Worm (Caenorhabditis elegans): Measurements from ENCODE around the gene spl-2.

Gene spl-2

ce11 chrV:9173789-9174188, 27.1 kb upstream of the spl-2 start, which contains the start of gene pqn-16:
TSS of gene pqn-16 (plus strand) at chrV:9174089.
- TF ChIP-seq unc-120 (tag; optimal IDR thresholded peaks at IDR 0.05; ENCODE audit: poor library complexity, severe bottlenecking) (no peak), lin-32 (GFP tag; optimal IDR thresholded peaks at IDR 0.05) (no peak), tbx-8 (GFP tag; optimal IDR thresholded peaks at IDR 0.05) (no peak), nhr-237 (tag; optimal IDR thresholded peaks at IDR 0.05) (no peak), drap-1 (GFP tag; optimal IDR thresholded peaks at IDR 0.05) (no peak), ham-2 (GFP tag; optimal IDR thresholded peaks at IDR 0.05) (no peak), hlh-1 (tag; optimal IDR thresholded peaks at IDR 0.05) (no peak), mab-5 (tag; optimal IDR thresholded peaks at IDR 0.05) (no peak), ceh-83 (GFP tag; optimal IDR thresholded peaks at IDR 0.05) (no peak), nhr-76 (tag; optimal IDR thresholded peaks at IDR 0.05) (no peak), ceh-39 (tag; optimal IDR thresholded peaks at IDR 0.05) (no peak), flh-1 (GFP tag; optimal IDR thresholded peaks at IDR 0.05) (no peak), snpc-4 (tag; optimal IDR thresholded peaks at IDR 0.05) (no peak), nhr-2 (tag; optimal IDR thresholded peaks at IDR 0.05) (no peak), elt-1 (tag; optimal IDR thresholded peaks at IDR 0.05; ENCODE audit: borderline replicate concordance, insufficient read depth) (no peak), M03D4.4 (tag; optimal IDR thresholded peaks at IDR 0.05) (no peak), cnd-1 (tag; optimal IDR thresholded peaks at IDR 0.05) (no peak), sem-2 (GFP tag; optimal IDR thresholded peaks at IDR 0.05) (no peak), pha-4 (tag; optimal IDR thresholded peaks at IDR 0.05) (no peak)

- TF ChIP-seq mab-5 (tag; optimal IDR thresholded peaks at IDR 0.05) (no peak), hlh-1 (tag; optimal IDR thresholded peaks at IDR 0.05) (no peak), ham-2 (GFP tag; optimal IDR thresholded peaks at IDR 0.05) (no peak), nhr-2 (tag; optimal IDR thresholded peaks at IDR 0.05) (no peak), cnd-1 (tag; optimal IDR thresholded peaks at IDR 0.05) (no peak), snpc-4 (tag; optimal IDR thresholded peaks at IDR 0.05) (no peak), mep-1 (tag; optimal IDR thresholded peaks at IDR 0.05) (no peak), zip-8 (tag; optimal IDR thresholded peaks at IDR 0.05) (no peak), bed-3 (GFP tag; optimal IDR thresholded peaks at IDR 0.05) (no peak), drap-1 (GFP tag; optimal IDR thresholded peaks at IDR 0.05) (no peak), ceh-83 (GFP tag; optimal IDR thresholded peaks at IDR 0.05) (no peak), unc-39 (tag; optimal IDR thresholded peaks at IDR 0.05) (no peak), mls-2 (tag; optimal IDR thresholded peaks at IDR 0.05) (no peak), tbx-8 (GFP tag; optimal IDR thresholded peaks at IDR 0.05) (no peak), nhr-28 (tag; optimal IDR thresholded peaks at IDR 0.05) (no peak), lin-13 (tag; optimal IDR thresholded peaks at IDR 0.05) (no peak), ceh-43 (GFP tag; optimal IDR thresholded peaks at IDR 0.05) (no peak), elt-3 (tag; optimal IDR thresholded peaks at IDR 0.05) (no peak), elt-1 (tag; optimal IDR thresholded peaks at IDR 0.05; ENCODE audit: borderline replicate concordance, insufficient read depth) (no peak), pha-4 (tag; optimal IDR thresholded peaks at IDR 0.05) (no peak)
Measured at ce11 chrV:9172989-9173388, 26.3 kb upstream of the spl-2 start, which contains the start of gene gad-3. TSS of gene gad-3 (minus strand) at chrV:9173005.

DNA sequence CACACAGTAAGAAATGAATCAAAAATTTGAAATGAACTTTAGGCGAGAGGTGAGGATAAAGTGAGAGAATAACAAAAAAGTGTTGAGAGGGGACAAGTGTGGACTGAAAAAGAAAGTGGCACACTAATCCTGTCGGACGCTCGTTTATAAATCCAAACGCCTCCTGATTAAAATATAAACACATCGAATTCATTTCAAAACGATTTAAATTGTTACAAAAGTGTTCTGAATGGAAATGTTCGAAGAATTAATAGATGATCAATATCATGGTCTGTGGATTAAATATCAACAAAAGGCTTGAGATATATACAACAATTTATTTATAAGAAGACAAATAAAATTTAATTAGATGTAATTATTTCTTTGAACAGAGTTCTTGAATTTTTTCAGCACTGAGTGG, 21.4 kb upstream of the spl-2 start, which contains the start of gene B0222.11:
B0222.11 (minus strand) TSS at position 101 of the 400 bp plus-strand sequence.
- TF ChIP-seq drap-1 (GFP tag; optimal IDR thresholded peaks at IDR 0.05) (no peak), hlh-1 (tag; optimal IDR thresholded peaks at IDR 0.05) (no peak), ceh-43 (GFP tag; optimal IDR thresholded peaks at IDR 0.05) (no peak)

ce11 chrV:9166306-9166705, 19.6 kb upstream of the spl-2 start:
- TF ChIP-seq ceh-43 (GFP tag; optimal IDR thresholded peaks at IDR 0.05) (no peak), lin-32 (GFP tag; optimal IDR thresholded peaks at IDR 0.05) (no peak), tbx-8 (GFP tag; optimal IDR thresholded peaks at IDR 0.05) (no peak), sem-2 (GFP tag; optimal IDR thresholded peaks at IDR 0.05) (no peak), nhr-76 (tag; optimal IDR thresholded peaks at IDR 0.05) (no peak), unc-39 (tag; optimal IDR thresholded peaks at IDR 0.05) (no peak), lsy-2 (tag; optimal IDR thresholded peaks at IDR 0.05) (no peak)

DNA sequence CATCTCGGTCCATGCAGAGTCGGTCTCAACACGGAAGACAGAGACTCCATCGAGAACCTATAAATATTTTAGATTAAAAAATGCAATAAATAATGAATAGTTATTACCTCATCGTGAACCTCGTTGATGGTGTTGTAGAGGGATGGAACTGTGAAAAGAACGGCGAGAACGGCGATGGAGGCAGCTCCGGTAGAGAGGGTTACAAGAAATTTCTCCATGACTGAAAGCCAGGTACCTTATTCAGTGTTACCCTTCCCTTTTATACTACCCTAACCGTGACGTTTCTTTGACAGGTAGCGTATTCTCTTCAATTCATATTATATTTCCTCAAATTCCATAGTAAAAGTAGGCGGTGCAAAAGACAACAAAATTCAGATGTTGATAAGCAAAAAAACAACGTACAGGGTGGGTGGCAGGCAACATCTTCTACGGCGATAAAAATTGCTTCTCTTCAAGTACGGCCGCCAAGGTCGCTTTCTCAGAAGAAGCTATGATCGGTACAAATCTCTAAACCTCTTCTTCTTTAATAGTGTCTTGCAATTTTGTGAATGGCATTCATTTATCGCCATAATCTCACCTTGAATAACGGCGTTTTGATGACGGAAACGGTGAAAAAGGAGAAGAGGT, 18.5 kb upstream of the spl-2 start, which contains the start of gene col-10:
col-10 (minus strand) TSS at position 235 of the 627 bp plus-strand sequence.
- TF ChIP-seq lin-13 (tag; optimal IDR thresholded peaks at IDR 0.05) (no peak), ham-2 (GFP tag; optimal IDR thresholded peaks at IDR 0.05) (peak; percentile 66), ztf-11 (tag; optimal IDR thresholded peaks at IDR 0.05) (no peak), bed-3 (GFP tag; optimal IDR thresholded peaks at IDR 0.05) (no peak), hlh-1 (tag; optimal IDR thresholded peaks at IDR 0.05) (no peak), ces-1 (GFP tag; optimal IDR thresholded peaks at IDR 0.05) (no peak)
